Fruit fly (Drosophila melanogaster) whole organism: ENCODE measurements around the gene hb.

Experiments used
- CG8478 ChIP-seq: fragments of >200 bp; optimal IDR thresholded peaks from 2 replicates; lab custom pipeline; 2018; ENCODE audit warnings: inconsistent platforms
- psq ChIP-seq: fragments of >200 bp; optimal IDR thresholded peaks from 2 replicates; lab custom pipeline; 2017

DNA sequence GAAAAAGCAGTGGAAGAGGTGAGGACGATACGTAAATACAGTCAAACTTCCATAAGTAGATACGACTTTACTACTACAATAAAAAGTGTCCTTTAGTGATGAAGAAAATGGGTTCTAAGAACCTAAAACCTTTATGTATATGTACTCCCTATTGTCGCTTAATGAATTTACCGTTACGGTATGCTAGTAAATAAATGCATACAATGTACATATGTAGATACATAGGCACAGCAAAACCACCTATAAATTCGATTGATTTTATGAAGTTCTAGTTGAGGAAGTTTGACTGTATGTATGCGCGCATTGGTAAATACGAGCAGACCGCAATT, 18.9 kb upstream of the hb start:
- TF ChIP-seq psq (lab: Kevin White, UChicago) (no peak), CG8478 (lab: Kevin White, UChicago) (no peak)
